Worm (Caenorhabditis elegans) whole organism, L1 larva: ENCODE measurements around the gene rnh-1.0.
A peak's percentile ranks its signal among the peaks of the same experiment; 100 is the strongest.

Experiments
- ama-1 ChIP-seq: fragments of 150-350 bp; optimal IDR thresholded peaks from 2 replicates; lab custom pipeline; 2014
- ces-1 ChIP-seq: fragments of 150-350 bp; optimal IDR thresholded peaks from 2 replicates; lab custom pipeline; 2014; ENCODE audit warnings: missing biosample characterization, missing genetic modification reagents, missing genetic modification characterization
- efl-1 ChIP-seq, 4 experiments: fragments of 150-350 bp; optimal IDR thresholded peaks in 3 of 4; peaks in 1 of 4; 1 replicate in 1 of 4; 2 replicates in 3 of 4; lab custom pipeline; 2014; ENCODE audit warnings: missing biosample characterization in 2 of 4, missing genetic modification characterization in 2 of 4, missing genetic modification reagents in 2 of 4
- lin-15B ChIP-seq: fragments of 150-350 bp; sonication (generic microtip); optimal IDR thresholded peaks from 3 replicates; lab custom pipeline; 2014; ENCODE audit warnings: missing biosample characterization, missing genetic modification characterization
- lsy-2 ChIP-seq, 2 experiments: fragments of 150-350 bp; optimal IDR thresholded peaks; 2 replicates each; lab custom pipeline; 2014; ENCODE audit warnings: missing biosample characterization in 2 of 2, missing genetic modification characterization in 2 of 2
- nhr-237 ChIP-seq: fragments of 150-350 bp; optimal IDR thresholded peaks from 2 replicates; lab custom pipeline; 2014; ENCODE audit warnings: missing biosample characterization, missing genetic modification characterization
- snu-23 ChIP-seq: sonication (generic microtip); optimal IDR thresholded peaks from 2 replicates; lab custom pipeline; 2016; ENCODE audit warnings: missing genetic modification characterization, missing compliant biosample characterization
- unc-62 ChIP-seq: fragments of 150-350 bp; optimal IDR thresholded peaks from 2 replicates; lab custom pipeline; 2014; ENCODE audit warnings: missing biosample characterization, missing genetic modification reagents, missing genetic modification characterization

DNA sequence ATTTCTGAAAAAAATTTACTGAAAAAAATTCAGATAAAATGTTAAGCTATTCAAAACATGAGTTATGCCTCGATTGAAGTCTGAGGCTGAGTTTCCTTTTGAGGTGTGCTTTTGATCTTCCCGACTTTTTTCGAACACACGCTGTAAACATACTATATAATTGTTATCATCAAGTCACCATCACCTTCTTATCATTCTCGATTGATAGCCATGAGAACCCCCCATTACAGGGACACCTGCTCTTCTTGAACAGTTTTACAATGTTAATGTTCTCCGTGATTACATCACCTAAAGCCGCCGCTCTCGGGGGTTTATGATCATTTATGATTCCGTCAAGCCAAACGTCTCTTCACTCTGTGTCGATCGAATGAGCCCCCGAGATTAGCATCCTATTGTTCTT, 11.0 kb upstream of the rnh-1.0 start:
- TF ChIP-seq snu-23 (GFP tag; lab: Kevin White, UChicago) (no peak), lin-15B (tag; lab: Kevin White, UChicago) (no peak), lsy-2 (tag; optimal IDR thresholded peaks at IDR 0.05; lab: Kevin White, UChicago) (no peak), nhr-237 (tag; lab: Kevin White, UChicago) (no peak), unc-62 (GFP tag; lab: Kevin White, UChicago) (no peak), ama-1 (no peak), efl-1 (optimal IDR thresholded peaks at IDR 0.05; lab: Kevin White, UChicago) (no peak), efl-1 (GFP tag; optimal IDR thresholded peaks at IDR 0.05 in 1 of 2; lab: Kevin White, UChicago) (peak in 1 of 2 experiments; percentile 29), ces-1 (GFP tag; lab: Kevin White, UChicago) (no peak)
